Fruit fly (Drosophila melanogaster) Kc167 (cell line): ENCODE measurements around the gene CG15042.

Experiments used
- Myc ChIP-seq: fragments of >200 bp; optimal IDR thresholded peaks from 2 replicates; lab custom pipeline; 2017; ENCODE audit warnings: missing external identifiers
- Sin3A ChIP-seq: fragments of >200 bp; optimal IDR thresholded peaks from 2 replicates; lab custom pipeline; 2018; ENCODE audit warnings: missing external identifiers
- h ChIP-seq: fragments of >200 bp; optimal IDR thresholded peaks from 3 replicates; lab custom pipeline; 2018; ENCODE audit warnings: missing external identifiers
- psq ChIP-seq: fragments of >200 bp; optimal IDR thresholded peaks from 2 replicates; lab custom pipeline; 2017; ENCODE audit warnings: missing external identifiers

- TF ChIP-seq Myc, result no peak
- TF ChIP-seq h (lab: Kevin White, UChicago), result no peak
- TF ChIP-seq Sin3A (lab: Kevin White, UChicago), result no peak
- TF ChIP-seq psq, result no peak
Measured at dm6 chrX:18575151-18575550, 47.1 kb upstream of the CG15042 start.
